Worm (Caenorhabditis elegans) whole organism, L4 larva: ENCODE results near the gene srd-40.
"Not testable (repeated sequence)": the region's sequence is repeated elsewhere in the genome, so short reads cannot be mapped to it uniquely, and the experiment has no call there.

Experiments
- egl-27 ChIP-seq: sonication (generic microtip); optimal IDR thresholded peaks from 3 replicates; lab custom pipeline; 2017; ENCODE audit warnings: missing biosample characterization, missing genetic modification reagents, missing genetic modification characterization
- fos-1 ChIP-seq: fragments of 150-350 bp; optimal IDR thresholded peaks from 2 replicates; lab custom pipeline; 2014; ENCODE audit warnings: missing biosample characterization, missing genetic modification characterization
- lsy-2 ChIP-seq, 2 experiments: fragments of 150-350 bp in 1 of 2; sonication (generic microtip) in 1 of 2; optimal IDR thresholded peaks; 2 replicates each; lab custom pipeline; 2014 to 2017; ENCODE audit warnings: missing biosample characterization in 2 of 2, missing genetic modification characterization in 2 of 2
- nhr-11 ChIP-seq: fragments of 150-350 bp; optimal IDR thresholded peaks from 2 replicates; lab custom pipeline; 2014; ENCODE audit warnings: missing biosample characterization, missing genetic modification characterization
- skn-1 ChIP-seq: fragments of 150-350 bp; optimal IDR thresholded peaks from 2 replicates; lab custom pipeline; 2014; ENCODE audit warnings: missing biosample characterization, missing genetic modification characterization
- unc-62 ChIP-seq, 3 experiments: fragments of 150-350 bp in 1 of 3; sonication (generic microtip); optimal IDR thresholded peaks in 2 of 3; peaks in 1 of 3; 1 replicate in 1 of 3; 2 replicates in 2 of 3; lab custom pipeline; 2014 to 2017; ENCODE audit warnings: missing biosample characterization in 3 of 3, missing genetic modification characterization in 3 of 3, missing genetic modification reagents in 3 of 3, missing genotype in 1 of 3

ce11 chrX:12302755-12303154, 20.8 kb upstream of the srd-40 start, which contains the start of gene dot-1.3:
- not testable (repeated sequence) for TF ChIP-seq skn-1; egl-27 (tag; lab: Kevin White, UChicago); nhr-11 (tag; lab: Kevin White, UChicago); unc-62 (GFP tag; optimal IDR thresholded peaks at IDR 0.05 in 1 of 2; lab: Kevin White, UChicago); unc-62 (tag; optimal IDR thresholded peaks at IDR 0.05; lab: Kevin White, UChicago); lsy-2 (tag; optimal IDR thresholded peaks at IDR 0.05; lab: Kevin White, UChicago); fos-1 (tag; lab: Kevin White, UChicago)
